Worm (Caenorhabditis elegans) whole organism, L1 larva: Measurements from ENCODE around the gene ctsa-3.1.

Experiments
- C04F5.9 ChIP-seq: sonication (generic microtip); optimal IDR thresholded peaks from 2 replicates; lab custom pipeline; 2016; ENCODE audit warnings: missing genetic modification characterization, missing compliant biosample characterization
- Y116A8C.19 ChIP-seq: sonication (generic microtip); optimal IDR thresholded peaks from 2 replicates; lab custom pipeline; 2016; ENCODE audit warnings: missing compliant biosample characterization, missing genetic modification characterization, borderline replicate concordance
- ama-1 ChIP-seq: fragments of 150-350 bp; optimal IDR thresholded peaks from 2 replicates; lab custom pipeline; 2014
- blmp-1 ChIP-seq: fragments of 150-350 bp; optimal IDR thresholded peaks from 2 replicates; lab custom pipeline; 2014; ENCODE audit warnings: missing biosample characterization, missing genetic modification characterization
- ceh-82 ChIP-seq, 3 experiments: fragments of 150-350 bp in 1 of 3; sonication (generic microtip) in 2 of 3; optimal IDR thresholded peaks; 2 replicates each; lab custom pipeline; 2014 to 2017; ENCODE audit warnings: missing biosample characterization in 3 of 3, missing genetic modification characterization in 3 of 3
- ceh-88 ChIP-seq: fragments of 200-800 bp; sonication (Bioruptor generic); IDR thresholded peaks from 2 replicates; pipeline ENCODE4 v1.3.6; 2022; ENCODE audit warnings: missing genetic modification characterization, missing compliant biosample characterization
- ceh-90 ChIP-seq: sonication (generic microtip); optimal IDR thresholded peaks from 2 replicates; lab custom pipeline; 2016; ENCODE audit warnings: missing genetic modification characterization, missing compliant biosample characterization
- ces-1 ChIP-seq: fragments of 150-350 bp; optimal IDR thresholded peaks from 2 replicates; lab custom pipeline; 2014; ENCODE audit warnings: missing biosample characterization, missing genetic modification reagents, missing genetic modification characterization
- dpl-1 ChIP-seq, 3 experiments: fragments of 150-350 bp in 2 of 3; sonication (generic microtip) in 1 of 3; optimal IDR thresholded peaks; 2 replicates each; lab custom pipeline; 2014 to 2017; ENCODE audit warnings: missing biosample characterization in 3 of 3, missing genetic modification characterization in 3 of 3, missing genetic modification reagents in 3 of 3
- dsc-1 ChIP-seq: sonication (generic microtip); optimal IDR thresholded peaks from 2 replicates; lab custom pipeline; 2016; ENCODE audit warnings: mild to moderate bottlenecking, missing genetic modification characterization, missing compliant biosample characterization
- egl-13 ChIP-seq: sonication (generic microtip); optimal IDR thresholded peaks from 2 replicates; lab custom pipeline; 2016; ENCODE audit warnings: missing genotype, missing genetic modification reagents, missing genetic modification characterization, missing compliant biosample characterization
- elt-2 ChIP-seq: sonication (generic microtip); optimal IDR thresholded peaks from 2 replicates; lab custom pipeline; 2016; ENCODE audit warnings: missing genetic modification characterization, mild to moderate bottlenecking, inconsistent platforms, missing compliant biosample characterization, missing genetic modification reagents
- elt-3 ChIP-seq, 6 experiments: fragments of 150-350 bp in 1 of 6; sonication (generic microtip); optimal IDR thresholded peaks; 2 replicates each; lab custom pipeline; 2017 to 2018; ENCODE audit warnings: missing biosample characterization in 6 of 6, missing genetic modification characterization in 6 of 6, inconsistent platforms in 1 of 6
- fkh-8 ChIP-seq: sonication (generic microtip); optimal IDR thresholded peaks from 2 replicates; lab custom pipeline; 2016; ENCODE audit warnings: mild to moderate bottlenecking, missing genetic modification characterization, missing compliant biosample characterization
- hlh-4 ChIP-seq: sonication (generic microtip); optimal IDR thresholded peaks from 2 replicates; lab custom pipeline; 2016; ENCODE audit warnings: mild to moderate bottlenecking, missing genetic modification characterization, missing compliant biosample characterization
- irx-1 ChIP-seq: sonication (generic microtip); optimal IDR thresholded peaks from 2 replicates; lab custom pipeline; 2016; ENCODE audit warnings: missing genetic modification characterization, missing compliant biosample characterization
- jun-1 ChIP-seq: fragments of 150-350 bp; optimal IDR thresholded peaks from 2 replicates; lab custom pipeline; 2014; ENCODE audit warnings: missing biosample characterization, missing genetic modification reagents, missing genetic modification characterization
- lin-14 ChIP-seq: fragments of 200-800 bp; sonication (Bioruptor generic); optimal IDR thresholded peaks from 2 replicates; lab custom pipeline; 2018; ENCODE audit warnings: mild to moderate bottlenecking, missing genetic modification characterization, moderate library complexity, missing compliant biosample characterization
- lin-15B ChIP-seq: fragments of 150-350 bp; sonication (generic microtip); optimal IDR thresholded peaks from 3 replicates; lab custom pipeline; 2014; ENCODE audit warnings: missing biosample characterization, missing genetic modification characterization
- lin-35 ChIP-seq, 2 experiments: fragments of 150-350 bp; optimal IDR thresholded peaks; 2 replicates each; lab custom pipeline; 2014; ENCODE audit warnings: missing biosample characterization in 2 of 2, missing genetic modification characterization in 2 of 2, missing genetic modification reagents in 2 of 2
- lir-3 ChIP-seq: sonication (generic microtip); optimal IDR thresholded peaks from 2 replicates; lab custom pipeline; 2016; ENCODE audit warnings: mild to moderate bottlenecking, missing genetic modification characterization, moderate library complexity, missing compliant biosample characterization; ENCODE audit not compliant: poor library complexity
- lsy-2 ChIP-seq, 2 experiments: fragments of 150-350 bp; optimal IDR thresholded peaks; 2 replicates each; lab custom pipeline; 2014; ENCODE audit warnings: missing biosample characterization in 2 of 2, missing genetic modification characterization in 2 of 2
- mdl-1 ChIP-seq, 2 experiments: fragments of 150-350 bp; optimal IDR thresholded peaks; 2 replicates each; lab custom pipeline; 2014 to 2017; ENCODE audit warnings: missing biosample characterization in 2 of 2, missing genetic modification characterization in 2 of 2, inconsistent platforms in 1 of 2
- mef-2 ChIP-seq: fragments of 150-350 bp; optimal IDR thresholded peaks from 2 replicates; lab custom pipeline; 2014; ENCODE audit warnings: missing biosample characterization, missing genetic modification characterization
- nhr-12 ChIP-seq: sonication (generic microtip); optimal IDR thresholded peaks from 2 replicates; lab custom pipeline; 2017; ENCODE audit warnings: missing biosample characterization, missing genetic modification characterization
- nhr-19 ChIP-seq: fragments of 200-800 bp; sonication (Bioruptor generic); conservative IDR thresholded peaks from 2 replicates; pipeline ENCODE4 v1.3.6; 2022; ENCODE audit warnings: missing genetic modification characterization, missing compliant biosample characterization
- nhr-20 ChIP-seq: sonication (generic microtip); optimal IDR thresholded peaks from 2 replicates; lab custom pipeline; 2016; ENCODE audit warnings: mild to moderate bottlenecking, missing genetic modification characterization, missing compliant biosample characterization
- nhr-237 ChIP-seq: fragments of 150-350 bp; optimal IDR thresholded peaks from 2 replicates; lab custom pipeline; 2014; ENCODE audit warnings: missing biosample characterization, missing genetic modification characterization
- nhr-84 ChIP-seq: sonication (generic microtip); optimal IDR thresholded peaks from 2 replicates; lab custom pipeline; 2017; ENCODE audit warnings: missing biosample characterization, missing genetic modification characterization
- nhr-85 ChIP-seq: sonication (generic microtip); peaks from one replicate; lab custom pipeline; 2016; ENCODE audit warnings: missing genetic modification characterization, inconsistent platforms, missing compliant biosample characterization
- nhr-90 ChIP-seq: sonication (generic microtip); optimal IDR thresholded peaks from 2 replicates; lab custom pipeline; 2016; ENCODE audit warnings: mild to moderate bottlenecking, missing genetic modification characterization, missing compliant biosample characterization; ENCODE audit not compliant: poor library complexity
- pag-3 ChIP-seq: sonication (generic microtip); optimal IDR thresholded peaks from 2 replicates; lab custom pipeline; 2017; ENCODE audit warnings: missing genetic modification characterization, mild to moderate bottlenecking, missing compliant biosample characterization, antibody characterized with exemption, borderline replicate concordance; ENCODE audit not compliant: insufficient read depth
- pax-3 ChIP-seq: fragments of 200-800 bp; sonication (Bioruptor generic); optimal IDR thresholded peaks from 2 replicates; lab custom pipeline; 2018; ENCODE audit warnings: mild to moderate bottlenecking, missing genetic modification characterization, moderate library complexity, missing compliant biosample characterization
- pqm-1 ChIP-seq: sonication (generic microtip); optimal IDR thresholded peaks from 3 replicates; lab custom pipeline; 2017; ENCODE audit warnings: missing biosample characterization, missing genetic modification characterization
- rnt-1 ChIP-seq: sonication (generic microtip); optimal IDR thresholded peaks from 2 replicates; lab custom pipeline; 2016; ENCODE audit warnings: mild to moderate bottlenecking, missing genetic modification characterization, moderate library complexity, missing compliant biosample characterization
- snpc-4 ChIP-seq: fragments of 150-350 bp; optimal IDR thresholded peaks from 2 replicates; lab custom pipeline; 2014; ENCODE audit warnings: missing biosample characterization, missing genetic modification characterization
- unc-62 ChIP-seq: fragments of 150-350 bp; optimal IDR thresholded peaks from 2 replicates; lab custom pipeline; 2014; ENCODE audit warnings: missing biosample characterization, missing genetic modification reagents, missing genetic modification characterization
- unc-86 ChIP-seq: sonication (generic microtip); optimal IDR thresholded peaks from 2 replicates; lab custom pipeline; 2016; ENCODE audit warnings: missing genetic modification characterization, missing compliant biosample characterization
- vab-15 ChIP-seq: sonication (generic microtip); optimal IDR thresholded peaks from 2 replicates; lab custom pipeline; 2017; ENCODE audit warnings: missing genotype, mild to moderate bottlenecking, missing genetic modification characterization, missing compliant biosample characterization
- xbp-1 ChIP-seq: sonication (generic microtip); optimal IDR thresholded peaks from 2 replicates; lab custom pipeline; 2016; ENCODE audit warnings: missing genetic modification characterization, missing compliant biosample characterization
- zag-1 ChIP-seq: fragments of 150-350 bp; optimal IDR thresholded peaks from 2 replicates; lab custom pipeline; 2014; ENCODE audit warnings: missing biosample characterization, missing genetic modification characterization
- zip-4 ChIP-seq: fragments of 200-800 bp; sonication (Bioruptor generic); optimal IDR thresholded peaks from 2 replicates; lab custom pipeline; 2018; ENCODE audit warnings: mild to moderate bottlenecking, missing genetic modification characterization, moderate library complexity, missing compliant biosample characterization
- ztf-11 ChIP-seq, 2 experiments: sonication (generic microtip); optimal IDR thresholded peaks; 2 replicates each; lab custom pipeline; 2016 to 2017; ENCODE audit warnings: missing genetic modification characterization in 2 of 2, missing biosample characterization in 1 of 2, missing compliant biosample characterization in 1 of 2
- ztf-4 ChIP-seq: fragments of 150-350 bp; optimal IDR thresholded peaks from 2 replicates; lab custom pipeline; 2014; ENCODE audit warnings: missing biosample characterization, missing genetic modification characterization

The ctsa-3.1 gene

DNA sequence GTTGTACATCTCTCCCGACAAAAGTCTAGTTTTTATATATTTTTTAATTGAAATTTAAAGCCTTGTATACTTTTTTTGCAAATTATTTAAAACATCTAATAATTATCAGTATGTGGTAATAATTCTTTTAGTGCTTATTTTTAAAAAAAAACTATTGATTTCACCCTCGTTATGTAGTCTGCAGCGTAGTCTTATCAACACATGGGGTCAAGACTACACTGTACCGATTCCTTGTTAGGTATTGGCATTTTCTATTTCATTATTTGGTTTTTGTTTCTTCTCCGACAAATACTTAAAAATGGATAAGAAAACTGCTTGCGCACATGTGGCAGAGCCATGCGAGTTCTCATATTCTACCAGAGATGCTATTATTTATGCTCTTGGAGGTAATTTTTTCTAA lies 36.6 kb upstream of the ctsa-3.1 start, which contains the start of gene maoc-1:
TSS of gene maoc-1 (plus strand) at position 237 of the 400 bp plus-strand sequence.
- peak; percentile 36 for TF ChIP-seq nhr-20
- peak; percentile 6 for TF ChIP-seq elt-2 (tag; lab: Kevin White, UChicago)
- peak in 1 of 2 experiments; percentile 18 for TF ChIP-seq lin-35 (GFP tag; optimal IDR thresholded peaks at IDR 0.05; lab: Kevin White, UChicago)
- peak; percentile 5 for TF ChIP-seq blmp-1
- no peak for TF ChIP-seq dpl-1 (GFP tag; optimal IDR thresholded peaks at IDR 0.05; lab: Kevin White, UChicago)

DNA sequence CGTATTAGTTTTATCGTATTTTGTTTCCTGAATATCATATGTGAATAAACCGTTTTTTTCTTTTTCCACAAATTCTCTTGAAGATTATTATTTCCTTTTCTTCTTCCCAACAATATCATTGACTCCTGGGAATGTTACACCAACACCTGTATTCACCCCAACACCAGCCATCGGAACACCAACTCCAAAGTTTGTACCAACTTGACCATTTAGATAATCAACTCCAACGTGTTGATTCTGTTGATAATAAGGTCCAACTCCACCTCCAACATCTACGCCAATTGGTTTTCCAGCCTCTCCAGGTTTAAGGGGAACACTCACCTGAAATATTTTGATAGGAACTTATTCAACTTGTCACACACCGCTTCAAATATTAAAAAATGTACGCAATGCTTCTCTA lies 35.2 kb upstream of the ctsa-3.1 start:
- TF ChIP-seq C04F5.9 (no peak), ztf-4 (tag; lab: Kevin White, UChicago) (no peak), lin-15B (tag; lab: Kevin White, UChicago) (no peak), lsy-2 (tag; optimal IDR thresholded peaks at IDR 0.05; lab: Kevin White, UChicago) (no peak), nhr-19 (GFP tag; lab: Robert Waterston, UW) (0 out of 2 replicates have a peak, but pooled peaks have one; percentile 6), mef-2 (tag; lab: Kevin White, UChicago) (no peak)
- TF ChIP-seq, all 84 proteins: peak for 1

DNA sequence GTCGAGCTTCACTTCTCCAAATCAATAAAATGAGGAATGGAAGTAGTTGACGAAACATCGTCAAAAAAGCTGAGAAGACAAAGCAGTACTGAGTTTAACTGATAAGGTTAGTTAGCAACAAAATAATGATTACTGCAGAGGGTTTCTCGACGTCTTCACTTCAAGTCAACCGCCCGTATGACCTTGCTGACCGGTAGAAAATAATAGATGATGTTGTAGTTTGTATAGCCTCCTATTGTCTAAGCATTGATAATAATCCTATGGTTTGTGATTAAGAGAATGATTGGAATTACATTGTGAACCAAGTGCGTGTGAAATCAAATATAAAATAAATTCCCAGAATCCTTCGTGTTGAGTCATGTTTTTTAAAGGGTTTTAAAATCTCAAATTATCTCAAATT lies 33.3 kb upstream of the ctsa-3.1 start, which contains the start of gene E04F6.6:
TSS of gene E04F6.6 (minus strand) at position 258 of the 400 bp plus-strand sequence.
- TF ChIP-seq pax-3 (tag; lab: Kevin White, UChicago) = no peak
- peak; percentile 34 for TF ChIP-seq blmp-1
- peak; percentile 14 for TF ChIP-seq nhr-20
- TF ChIP-seq dpl-1 (GFP tag; optimal IDR thresholded peaks at IDR 0.05; lab: Kevin White, UChicago) = no peak
- TF ChIP-seq lin-14 (GFP tag; lab: Kevin White, UChicago) = no peak
- TF ChIP-seq fkh-8 = no peak
- no peak for TF ChIP-seq ces-1 (GFP tag; lab: Kevin White, UChicago)
- TF ChIP-seq nhr-84 (tag; lab: Kevin White, UChicago) = no peak
- peak in 2 of 6 experiments; percentile 12 to 67 for TF ChIP-seq elt-3 (tag; optimal IDR thresholded peaks at IDR 0.05; lab: Kevin White, UChicago)

DNA sequence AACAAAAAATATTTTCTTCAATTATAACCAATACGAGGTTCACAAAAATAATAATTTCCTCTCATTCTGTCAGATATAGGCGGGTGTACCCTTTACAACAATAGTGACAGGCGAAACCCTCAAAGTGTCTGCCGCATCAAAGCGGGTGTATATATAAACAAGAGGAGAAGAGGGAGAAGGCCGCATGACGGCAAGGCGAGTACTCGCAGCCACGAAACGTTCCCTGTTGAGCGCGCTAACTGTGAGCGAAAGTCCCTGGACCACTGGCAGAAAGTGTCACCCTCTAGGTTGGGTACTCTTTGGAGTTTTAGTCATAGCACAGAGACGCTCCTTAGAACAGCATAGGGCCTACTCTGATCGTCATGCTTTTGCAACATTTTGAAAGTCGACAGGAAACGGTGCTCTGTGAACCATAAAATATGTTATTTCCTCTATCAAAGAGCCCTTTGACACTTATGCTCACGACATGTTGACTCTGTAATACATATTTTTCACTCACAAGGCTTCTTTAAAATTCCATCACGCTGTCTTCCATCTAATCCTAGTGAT lies 32.5 kb upstream of the ctsa-3.1 start, which contains the start of gene pcrg-1:
TSS of gene pcrg-1 (plus strand) at position 499 of the 549 bp plus-strand sequence.
- TF ChIP-seq ama-1 (no peak), ceh-88 (GFP tag; lab: Robert Waterston, UW) (peak; percentile 76), lir-3 (tag; lab: Kevin White, UChicago) (peak; percentile 85), egl-13 (tag; lab: Kevin White, UChicago) (peak; percentile 23), irx-1 (tag; lab: Kevin White, UChicago) (peak; percentile 80), ztf-4 (tag; lab: Kevin White, UChicago) (peak; percentile 9), ceh-82 (tag; optimal IDR thresholded peaks at IDR 0.05; lab: Kevin White, UChicago) (peak; percentile 40 to 76 (median 73)), unc-86 (tag; lab: Kevin White, UChicago) (peak; percentile 57), pax-3 (tag; lab: Kevin White, UChicago) (peak; percentile 51), unc-62 (no peak), dsc-1 (tag; lab: Kevin White, UChicago) (peak; percentile 87), zip-4 (GFP tag; lab: Kevin White, UChicago) (peak; percentile 73), ztf-11 (tag; optimal IDR thresholded peaks at IDR 0.05; lab: Kevin White, UChicago) (peak in 1 of 2 experiments; percentile 76), rnt-1 (tag; lab: Kevin White, UChicago) (peak; percentile 89), nhr-19 (GFP tag; lab: Robert Waterston, UW) (peak; percentile 93), hlh-4 (tag; lab: Kevin White, UChicago) (no peak), lin-35 (GFP tag; optimal IDR thresholded peaks at IDR 0.05; lab: Kevin White, UChicago) (peak; percentile 53 to 72), nhr-84 (tag; lab: Kevin White, UChicago) (no peak), pag-3 (tag; lab: Kevin White, UChicago) (no peak), nhr-12 (tag; lab: Kevin White, UChicago) (no peak), vab-15 (tag; lab: Kevin White, UChicago) (no peak), ces-1 (GFP tag; lab: Kevin White, UChicago) (no peak), zag-1 (tag; lab: Kevin White, UChicago) (no peak), nhr-85 (tag; lab: Kevin White, UChicago) (peak; percentile 92), nhr-237 (tag; lab: Kevin White, UChicago) (no peak), Y116A8C.19 (tag; lab: Kevin White, UChicago) (peak; percentile 15), xbp-1 (tag; lab: Kevin White, UChicago) (peak; percentile 76), jun-1 (tag; lab: Kevin White, UChicago) (peak; percentile 39), pqm-1 (tag; lab: Kevin White, UChicago) (no peak), ceh-90 (tag; lab: Kevin White, UChicago) (no peak), mdl-1 (tag; optimal IDR thresholded peaks at IDR 0.05; lab: Kevin White, UChicago) (peak in 1 of 2 experiments; percentile 77), nhr-90 (peak; percentile 89), snpc-4 (peak; percentile 99)
